Fruit fly (Drosophila melanogaster): ENCODE measurements around the gene CG14518.

The CG14518 gene

DNA sequence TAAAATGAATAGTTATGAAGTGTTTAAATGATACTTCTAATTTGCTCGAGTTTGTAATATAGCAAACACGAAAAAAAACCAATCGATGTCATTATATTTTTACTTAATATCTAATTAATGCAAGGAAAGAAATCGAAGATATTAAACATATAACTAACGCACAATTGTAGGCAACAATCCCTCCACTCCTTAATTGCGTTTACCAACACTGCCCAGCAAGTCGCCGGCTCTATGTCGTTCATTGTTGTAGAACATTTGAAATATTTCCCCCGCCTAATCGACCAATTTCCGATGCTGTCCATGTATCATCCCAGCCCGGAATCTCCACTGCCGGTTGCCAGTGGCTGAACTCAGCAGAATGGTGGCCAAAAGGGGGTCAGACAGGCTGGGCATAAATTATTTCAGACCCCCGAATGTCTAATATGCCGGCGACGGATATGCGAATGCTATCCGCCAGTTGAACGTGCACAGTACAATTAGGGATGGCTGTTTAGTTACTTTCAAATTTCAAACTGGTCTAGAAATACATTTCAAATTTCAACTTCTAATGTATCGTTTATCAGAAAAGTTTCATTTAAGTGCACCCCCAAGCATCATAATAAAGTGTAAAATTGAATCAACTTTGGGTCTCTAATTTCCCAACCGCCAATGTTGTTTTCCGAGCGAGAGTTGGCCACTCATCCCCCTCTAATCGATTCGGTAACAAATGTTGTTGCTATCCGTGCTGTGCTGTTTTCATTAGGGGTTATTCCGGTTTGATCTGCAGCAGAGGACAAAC lies 43.8 kb downstream of the CG14518 start (continued):
- TF ChIP-seq CG9437 (GFP tag; optimal IDR thresholded peaks at IDR 0.05): no peak
- TF ChIP-seq CG30431 (GFP tag; optimal IDR thresholded peaks at IDR 0.05): no peak
- peak; percentile 51; the same call in 1 of the 2 replicates for TF ChIP-seq ara (GFP tag; IDR thresholded peaks at IDR 0.05)
- peak; percentile 40 for TF ChIP-seq esg (GFP tag; conservative IDR thresholded peaks at IDR 0.05)
- peak; percentile 0 for TF ChIP-seq nau (GFP tag; optimal IDR thresholded peaks at IDR 0.05)
- peak; percentile 59 for TF ChIP-seq CG7839 (tag; optimal IDR thresholded peaks at IDR 0.05)
- peak; percentile 22 for TF ChIP-seq chn (GFP tag; optimal IDR thresholded peaks at IDR 0.05)
- TF ChIP-seq ash1 (GFP tag; optimal IDR thresholded peaks at IDR 0.05): no peak
- TF ChIP-seq sob (GFP tag; IDR thresholded peaks at IDR 0.05): peak; percentile 49
- peak; percentile 45 for TF ChIP-seq bab2 (GFP tag; optimal IDR thresholded peaks at IDR 0.05)
- peak; percentile 29 for TF ChIP-seq Myb (GFP tag; optimal IDR thresholded peaks at IDR 0.05)
- no peak for TF ChIP-seq ftz-f1 (GFP tag; optimal IDR thresholded peaks at IDR 0.05)
- no peak for TF ChIP-seq pros (GFP tag; optimal IDR thresholded peaks at IDR 0.05)
- peak; percentile 30 for TF ChIP-seq caup (GFP tag; optimal IDR thresholded peaks at IDR 0.05; ENCODE audit: severe bottlenecking)
- TF ChIP-seq CG10267 (tag; optimal IDR thresholded peaks at IDR 0.05): peak; percentile 60
- TF ChIP-seq HLH3B (GFP tag; IDR thresholded peaks at IDR 0.05): peak; percentile 45; the same call in 1 of the 2 replicates
- TF ChIP-seq hkb (optimal IDR thresholded peaks at IDR 0.05): no peak
- TF ChIP-seq hkb (GFP tag; IDR thresholded peaks at IDR 0.05): peak; percentile 57
- TF ChIP-seq Jarid2 (GFP tag; optimal IDR thresholded peaks at IDR 0.05): no peak
- TF ChIP-seq CG1792 (GFP tag; optimal IDR thresholded peaks at IDR 0.05): no peak
- TF ChIP-seq CG14710 (tag; optimal IDR thresholded peaks at IDR 0.05): peak; percentile 3
- peak; percentile 52 for TF ChIP-seq vvl (GFP tag; IDR thresholded peaks at IDR 0.05)
- peak; percentile 28; the same call in 1 of the 3 replicates for TF ChIP-seq Aef1 (GFP tag; IDR thresholded peaks at IDR 0.05)
- TF ChIP-seq CG4424 (GFP tag; optimal IDR thresholded peaks at IDR 0.05): peak; percentile 32
- 0 out of 2 replicates have a peak, but pooled peaks have one; percentile 22 for TF ChIP-seq wor (GFP tag; IDR thresholded peaks at IDR 0.05)
- TF ChIP-seq Blimp-1 (GFP tag; optimal IDR thresholded peaks at IDR 0.05): peak; percentile 6
- TF ChIP-seq ERR (GFP tag; optimal IDR thresholded peaks at IDR 0.05): no peak
- TF ChIP-seq CG31365 (tag; optimal IDR thresholded peaks at IDR 0.05): peak; percentile 18
- TF ChIP-seq Awh (GFP tag; IDR thresholded peaks at IDR 0.05): 0 out of 2 replicates have a peak, but pooled peaks have one; percentile 31
- TF ChIP-seq CG12659 (GFP tag; optimal IDR thresholded peaks at IDR 0.05): peak; percentile 26
- no peak for TF ChIP-seq CG3163 (GFP tag; optimal IDR thresholded peaks at IDR 0.05)
- TF ChIP-seq CG18764 (GFP tag; optimal IDR thresholded peaks at IDR 0.05): no peak
- peak; percentile 55 for TF ChIP-seq CG6689 (GFP tag; IDR thresholded peaks at IDR 0.05)
- peak; percentile 38 for TF ChIP-seq CG6813 (GFP tag; optimal IDR thresholded peaks at IDR 0.05)
- peak; percentile 17; the same call in 1 of the 3 replicates for TF ChIP-seq B-H1 (GFP tag; IDR thresholded peaks at IDR 0.05)
- TF ChIP-seq CG10979 (tag; optimal IDR thresholded peaks at IDR 0.05): peak; percentile 15
- no peak for TF ChIP-seq prd (optimal IDR thresholded peaks at IDR 0.05)
- TF ChIP-seq prd (GFP tag; IDR thresholded peaks at IDR 0.05): peak; percentile 48; the same call in 1 of the 3 replicates
- TF ChIP-seq CG6272 (GFP tag; IDR thresholded peaks at IDR 0.05): 0 out of 2 replicates have a peak, but pooled peaks have one; percentile 17
- TF ChIP-seq CG16813 (GFP tag; IDR thresholded peaks at IDR 0.05; ENCODE audit: partially characterized antibody): no peak
- 0 out of 2 replicates have a peak, but pooled peaks have one; percentile 18 for TF ChIP-seq CG9932 (GFP tag; IDR thresholded peaks at IDR 0.05)
- peak; percentile 32 for TF ChIP-seq CG17359 (tag; optimal IDR thresholded peaks at IDR 0.05)
- peak; percentile 7; the same call in 2 of the 4 replicates for TF ChIP-seq Gug (GFP tag; IDR thresholded peaks at IDR 0.05)
- TF ChIP-seq CoRest (tag; optimal IDR thresholded peaks at IDR 0.05): peak; percentile 40
- peak; percentile 32; the same call in 1 of the 2 replicates for TF ChIP-seq CG31441 (GFP tag; IDR thresholded peaks at IDR 0.05)
- TF ChIP-seq CG13894 (tag; optimal IDR thresholded peaks at IDR 0.05): peak; percentile 32
- no peak for TF ChIP-seq jigr1 (GFP tag; IDR thresholded peaks at IDR 0.05)
- TF ChIP-seq CG11504 (tag; optimal IDR thresholded peaks at IDR 0.05): peak; percentile 67
- TF ChIP-seq Ada2b (GFP tag; IDR thresholded peaks at IDR 0.05): peak; percentile 50

All from whole organism, embryonic.